Worm (Caenorhabditis elegans): Measurements from ENCODE around the gene B0250.7.

Gene B0250.7

ce11 chrV:20506542-20506941 is 30.7 kb upstream of the B0250.7 start:
- no peak for TF ChIP-seq lsy-2 (tag; optimal IDR thresholded peaks at IDR 0.05)
- TF ChIP-seq bed-3 (GFP tag; optimal IDR thresholded peaks at IDR 0.05), result no peak
- TF ChIP-seq tbx-8 (GFP tag; optimal IDR thresholded peaks at IDR 0.05), result no peak
- TF ChIP-seq flh-1 (GFP tag; optimal IDR thresholded peaks at IDR 0.05), result no peak
- TF ChIP-seq M03D4.4 (tag; optimal IDR thresholded peaks at IDR 0.05), result no peak
- no peak for TF ChIP-seq blmp-1 (tag; optimal IDR thresholded peaks at IDR 0.05)
- TF ChIP-seq unc-120 (tag; optimal IDR thresholded peaks at IDR 0.05; ENCODE audit: poor library complexity, severe bottlenecking), result no peak
- no peak for TF ChIP-seq nhr-76 (tag; optimal IDR thresholded peaks at IDR 0.05)
- no peak for TF ChIP-seq unc-39 (tag; optimal IDR thresholded peaks at IDR 0.05)
- no peak for TF ChIP-seq nhr-237 (tag; optimal IDR thresholded peaks at IDR 0.05)
- TF ChIP-seq pha-4 (tag; optimal IDR thresholded peaks at IDR 0.05), result no peak
- no peak for TF ChIP-seq mls-2 (tag; optimal IDR thresholded peaks at IDR 0.05)
- TF ChIP-seq ztf-11 (tag; optimal IDR thresholded peaks at IDR 0.05), result no peak
- TF ChIP-seq hlh-1 (tag; optimal IDR thresholded peaks at IDR 0.05), result no peak
- TF ChIP-seq ceh-43 (GFP tag; optimal IDR thresholded peaks at IDR 0.05), result no peak
- no peak for TF ChIP-seq zip-8 (tag; optimal IDR thresholded peaks at IDR 0.05)
- TF ChIP-seq sptf-1 (tag; optimal IDR thresholded peaks at IDR 0.05), result no peak
- TF ChIP-seq elt-3 (tag; optimal IDR thresholded peaks at IDR 0.05), result no peak
- TF ChIP-seq drap-1 (GFP tag; optimal IDR thresholded peaks at IDR 0.05), result no peak

- no peak for TF ChIP-seq mab-5 (tag; optimal IDR thresholded peaks at IDR 0.05)
- no peak for TF ChIP-seq lsy-2 (tag; optimal IDR thresholded peaks at IDR 0.05)
- no peak for TF ChIP-seq unc-39 (tag; optimal IDR thresholded peaks at IDR 0.05)
- TF ChIP-seq ces-1 (GFP tag; optimal IDR thresholded peaks at IDR 0.05), result no peak
- TF ChIP-seq lin-32 (GFP tag; optimal IDR thresholded peaks at IDR 0.05), result no peak
- TF ChIP-seq ceh-39 (tag; optimal IDR thresholded peaks at IDR 0.05), result no peak
- no peak for TF ChIP-seq sptf-1 (tag; optimal IDR thresholded peaks at IDR 0.05)
- no peak for TF ChIP-seq tbx-8 (GFP tag; optimal IDR thresholded peaks at IDR 0.05)
- TF ChIP-seq pha-4 (tag; optimal IDR thresholded peaks at IDR 0.05), result no peak
- TF ChIP-seq nhr-12 (tag; optimal IDR thresholded peaks at IDR 0.05), result no peak
- no peak for TF ChIP-seq mls-2 (tag; optimal IDR thresholded peaks at IDR 0.05)
- no peak for TF ChIP-seq nhr-2 (tag; optimal IDR thresholded peaks at IDR 0.05)
- no peak for TF ChIP-seq nhr-76 (tag; optimal IDR thresholded peaks at IDR 0.05)
- TF ChIP-seq zip-8 (tag; optimal IDR thresholded peaks at IDR 0.05), result no peak
- no peak for TF ChIP-seq ztf-11 (tag; optimal IDR thresholded peaks at IDR 0.05)
Observed at ce11 chrV:20504997-20505396, 29.1 kb upstream of the B0250.7 start, which contains the start of gene Y38H6C.4. Gene Y38H6C.4, minus strand, starts transcription at chrV:20505097.

ce11 chrV:20500405-20500804 is 24.5 kb upstream of the B0250.7 start, which contains the start of gene dct-14:
Gene dct-14, minus strand, starts transcription at chrV:20500505.
- TF ChIP-seq ceh-83 (GFP tag; optimal IDR thresholded peaks at IDR 0.05) (no peak), ztf-11 (tag; optimal IDR thresholded peaks at IDR 0.05) (no peak), M03D4.4 (tag; optimal IDR thresholded peaks at IDR 0.05) (no peak), nhr-2 (tag; optimal IDR thresholded peaks at IDR 0.05) (no peak)

DNA sequence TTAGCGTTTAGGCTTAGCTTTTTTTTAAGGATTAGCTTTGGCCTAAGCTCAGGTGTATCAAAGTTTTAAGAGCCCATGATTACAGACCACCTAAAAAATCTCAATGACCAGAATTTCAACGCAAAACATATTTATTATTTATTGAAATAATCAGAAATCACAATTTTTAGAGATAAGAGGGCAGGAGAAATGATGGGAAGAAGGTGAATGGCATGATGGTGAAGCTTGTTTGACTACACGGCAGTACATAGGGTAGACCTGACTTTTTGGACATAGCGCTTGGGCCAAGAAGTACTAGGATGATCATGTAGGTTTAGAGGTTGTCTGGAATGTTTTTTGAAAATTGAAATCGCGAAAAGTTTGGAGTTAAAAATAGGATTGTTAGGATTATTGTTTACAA is 23.8 kb upstream of the B0250.7 start:
- TF ChIP-seq nhr-12 (tag; optimal IDR thresholded peaks at IDR 0.05) (no peak), flh-1 (GFP tag; optimal IDR thresholded peaks at IDR 0.05) (no peak), ztf-11 (tag; optimal IDR thresholded peaks at IDR 0.05) (no peak), mab-5 (tag; optimal IDR thresholded peaks at IDR 0.05) (no peak), bed-3 (GFP tag; optimal IDR thresholded peaks at IDR 0.05) (no peak), hlh-1 (tag; optimal IDR thresholded peaks at IDR 0.05) (no peak), ham-2 (GFP tag; optimal IDR thresholded peaks at IDR 0.05) (no peak)

- TF ChIP-seq ceh-43 (GFP tag; optimal IDR thresholded peaks at IDR 0.05) (no peak), mab-5 (tag; optimal IDR thresholded peaks at IDR 0.05) (no peak), drap-1 (GFP tag; optimal IDR thresholded peaks at IDR 0.05) (no peak), pha-4 (tag; optimal IDR thresholded peaks at IDR 0.05) (no peak), cnd-1 (tag; optimal IDR thresholded peaks at IDR 0.05) (no peak)
Observed at ce11 chrV:20498980-20499379, 23.1 kb upstream of the B0250.7 start, which contains the start of gene dct-16. Gene dct-16, minus strand, starts transcription at chrV:20499057.

DNA sequence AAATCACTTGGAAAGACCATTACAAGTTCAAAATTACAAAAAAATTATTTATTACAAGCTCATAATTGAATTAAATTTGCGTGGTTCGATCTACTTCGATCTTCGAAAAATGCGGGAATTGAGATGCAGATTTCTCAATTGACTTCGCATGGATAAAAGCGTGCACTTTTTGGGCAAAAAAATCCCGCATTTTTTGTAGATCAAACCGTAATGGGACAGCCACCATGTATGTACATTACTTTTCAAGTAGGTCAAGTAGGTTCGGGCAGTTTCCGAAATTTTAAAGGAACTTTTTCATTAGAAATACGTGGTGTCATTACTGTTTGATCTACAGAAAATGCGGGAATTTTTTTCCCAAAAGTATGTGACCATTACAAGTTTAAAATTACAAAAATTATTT is 21.7 kb upstream of the B0250.7 start:
- TF ChIP-seq ztf-11 (tag; optimal IDR thresholded peaks at IDR 0.05), result no peak
- no peak for TF ChIP-seq unc-39 (tag; optimal IDR thresholded peaks at IDR 0.05)
- TF ChIP-seq lin-32 (GFP tag; optimal IDR thresholded peaks at IDR 0.05), result no peak
- TF ChIP-seq ceh-39 (tag; optimal IDR thresholded peaks at IDR 0.05), result no peak
- no peak for TF ChIP-seq flh-1 (GFP tag; optimal IDR thresholded peaks at IDR 0.05)
- no peak for TF ChIP-seq unc-62 (GFP tag; optimal IDR thresholded peaks at IDR 0.05)
- TF ChIP-seq elt-1 (tag; optimal IDR thresholded peaks at IDR 0.05; ENCODE audit: borderline replicate concordance, insufficient read depth), result no peak
- TF ChIP-seq drap-1 (GFP tag; optimal IDR thresholded peaks at IDR 0.05), result no peak
- TF ChIP-seq mls-2 (tag; optimal IDR thresholded peaks at IDR 0.05), result no peak
- no peak for TF ChIP-seq ceh-43 (GFP tag; optimal IDR thresholded peaks at IDR 0.05)
- TF ChIP-seq snpc-4 (tag; optimal IDR thresholded peaks at IDR 0.05), result no peak
- TF ChIP-seq nhr-237 (tag; optimal IDR thresholded peaks at IDR 0.05), result no peak
